Worm (Caenorhabditis elegans) whole organism, L4 larva: ENCODE results near the gene rpb-12.

Experiments
- D1046.2 ChIP-seq: fragments of 200-800 bp; sonication (Bioruptor generic); IDR thresholded peaks from 2 replicates; pipeline ENCODE4 v1.3.6; 2022; ENCODE audit warnings: missing genetic modification characterization, missing compliant biosample characterization
- T20F7.1 ChIP-seq: fragments of 200-800 bp; sonication (Bioruptor generic); optimal IDR thresholded peaks from 2 replicates; lab custom pipeline; 2018; ENCODE audit warnings: mild to moderate bottlenecking, missing genetic modification characterization, missing compliant biosample characterization
- T26A8.4 ChIP-seq: fragments of 200-800 bp; sonication (Bioruptor generic); IDR thresholded peaks from 2 replicates; pipeline ENCODE4 v1.3.6; 2022; ENCODE audit warnings: missing genetic modification characterization, missing compliant biosample characterization
- Y105C5A.15 ChIP-seq: fragments of 200-800 bp; sonication (Bioruptor generic); IDR thresholded peaks from 2 replicates; pipeline ENCODE4 v1.3.6; 2022; ENCODE audit warnings: missing genetic modification characterization, missing compliant biosample characterization
- Y75B8A.6 ChIP-seq: fragments of 200-800 bp; sonication (Bioruptor generic); IDR thresholded peaks from 2 replicates; pipeline ENCODE4 v1.3.6; 2022; ENCODE audit warnings: missing genetic modification reagents, missing genetic modification characterization, missing compliant biosample characterization
- ZK546.5 ChIP-seq, 2 experiments: sonication (generic microtip); optimal IDR thresholded peaks; 2 replicates each; lab custom pipeline; 2017; ENCODE audit warnings: missing biosample characterization in 2 of 2, missing genetic modification characterization in 2 of 2
- aha-1 ChIP-seq: fragments of 150-350 bp; peaks from one replicate; lab custom pipeline; 2014; ENCODE audit warnings: missing biosample characterization, missing genetic modification characterization
- arid-1 ChIP-seq: fragments of 200-800 bp; sonication (Bioruptor generic); conservative IDR thresholded peaks from 2 replicates; pipeline ENCODE4 v1.3.6; 2022; ENCODE audit warnings: missing genetic modification reagents, missing genetic modification characterization, missing compliant biosample characterization
- ceh-44 ChIP-seq: fragments of 200-800 bp; sonication (Bioruptor generic); IDR thresholded peaks from 2 replicates; pipeline ENCODE4 v1.3.6; 2022; ENCODE audit warnings: missing genetic modification reagents, missing genetic modification characterization, missing compliant biosample characterization
- ceh-82 ChIP-seq: sonication (generic microtip); optimal IDR thresholded peaks from 2 replicates; lab custom pipeline; 2017; ENCODE audit warnings: missing biosample characterization, missing genetic modification characterization
- ces-1 ChIP-seq: fragments of 150-350 bp; sonication (generic microtip); optimal IDR thresholded peaks from 4 replicates; lab custom pipeline; 2014; ENCODE audit warnings: missing biosample characterization, missing genetic modification reagents, missing genetic modification characterization
- cey-2 ChIP-seq: sonication (generic microtip); optimal IDR thresholded peaks from 3 replicates; lab custom pipeline; 2017; ENCODE audit warnings: missing genetic modification characterization, mild to moderate bottlenecking, missing compliant biosample characterization, antibody characterized with exemption, borderline replicate concordance; ENCODE audit not compliant: insufficient read depth
- daf-16 ChIP-seq, 3 experiments: sonication (generic microtip); optimal IDR thresholded peaks; 2 replicates each; lab custom pipeline; 2016 to 2017; ENCODE audit warnings: missing genetic modification characterization in 3 of 3, missing genetic modification reagents in 3 of 3, mild to moderate bottlenecking in 2 of 3, missing compliant biosample characterization in 2 of 3, missing biosample characterization in 1 of 3, moderate library complexity in 1 of 3
- daf-19 ChIP-seq: fragments of 200-800 bp; sonication (Bioruptor generic); conservative IDR thresholded peaks from 2 replicates; pipeline ENCODE4 v1.3.6; 2022; ENCODE audit warnings: missing genetic modification characterization, missing compliant biosample characterization
- daf-8 ChIP-seq: fragments of 200-800 bp; sonication (Bioruptor generic); IDR thresholded peaks from 2 replicates; pipeline ENCODE4 v1.3.6; 2022; ENCODE audit warnings: missing genetic modification characterization, missing compliant biosample characterization
- dmd-6 ChIP-seq: fragments of 200-800 bp; sonication (Bioruptor generic); IDR thresholded peaks from 2 replicates; pipeline ENCODE4 v1.3.6; 2022; ENCODE audit warnings: missing genetic modification reagents, missing genetic modification characterization, missing compliant biosample characterization
- dve-1 ChIP-seq: sonication (generic microtip); optimal IDR thresholded peaks from 2 replicates; lab custom pipeline; 2017; ENCODE audit warnings: antibody characterized with exemption, mild to moderate bottlenecking, missing genetic modification characterization, missing compliant biosample characterization; ENCODE audit not compliant: insufficient read depth
- fkh-10 ChIP-seq: fragments of 150-350 bp; optimal IDR thresholded peaks from 2 replicates; lab custom pipeline; 2014; ENCODE audit warnings: missing biosample characterization, missing genetic modification reagents, missing genetic modification characterization
- fos-1 ChIP-seq: fragments of 150-350 bp; optimal IDR thresholded peaks from 2 replicates; lab custom pipeline; 2014; ENCODE audit warnings: missing biosample characterization, missing genetic modification characterization
- hif-1 ChIP-seq, 2 experiments: sonication (generic microtip); optimal IDR thresholded peaks; 2 replicates each; lab custom pipeline; 2016 to 2017; ENCODE audit warnings: missing compliant biosample characterization in 2 of 2, missing genetic modification characterization in 2 of 2, missing genetic modification reagents in 2 of 2, missing genotype in 2 of 2, mild to moderate bottlenecking in 1 of 2
- hlh-11 ChIP-seq: fragments of 200-800 bp; sonication (Bioruptor generic); optimal IDR thresholded peaks from 2 replicates; lab custom pipeline; 2018; ENCODE audit warnings: mild to moderate bottlenecking, missing genetic modification characterization, missing compliant biosample characterization
- lin-38 ChIP-seq: fragments of 200-800 bp; sonication (Bioruptor generic); IDR thresholded peaks from 2 replicates; pipeline ENCODE4 v1.3.6; 2022; ENCODE audit warnings: missing genetic modification reagents, missing genetic modification characterization, missing compliant biosample characterization
- lir-3 ChIP-seq: sonication (generic microtip); optimal IDR thresholded peaks from 2 replicates; lab custom pipeline; 2016; ENCODE audit warnings: mild to moderate bottlenecking, missing genetic modification characterization, missing compliant biosample characterization
- lsy-2 ChIP-seq, 2 experiments: fragments of 150-350 bp in 1 of 2; sonication (generic microtip) in 1 of 2; optimal IDR thresholded peaks; 2 replicates each; lab custom pipeline; 2014 to 2017; ENCODE audit warnings: missing biosample characterization in 2 of 2, missing genetic modification characterization in 2 of 2
- madf-5 ChIP-seq, 2 experiments: fragments of 200-800 bp; sonication (Bioruptor generic); IDR thresholded peaks; 2 replicates each; pipeline ENCODE4 v1.3.6; 2022; ENCODE audit warnings: missing compliant biosample characterization in 2 of 2, missing genetic modification characterization in 2 of 2
- mxl-2 ChIP-seq: fragments of 200-800 bp; sonication (Bioruptor generic); conservative IDR thresholded peaks from 2 replicates; pipeline ENCODE4 v1.3.6; 2022; ENCODE audit warnings: missing genetic modification reagents, missing genetic modification characterization, missing compliant biosample characterization
- nhr-11 ChIP-seq: fragments of 150-350 bp; optimal IDR thresholded peaks from 2 replicates; lab custom pipeline; 2014; ENCODE audit warnings: missing biosample characterization, missing genetic modification characterization
- nhr-28 ChIP-seq: fragments of 150-350 bp; optimal IDR thresholded peaks from 2 replicates; lab custom pipeline; 2014; ENCODE audit warnings: missing biosample characterization, missing genetic modification characterization
- nhr-48 ChIP-seq: sonication (generic microtip); optimal IDR thresholded peaks from 2 replicates; lab custom pipeline; 2016; ENCODE audit warnings: mild to moderate bottlenecking, missing genetic modification characterization, missing compliant biosample characterization
- nhr-76 ChIP-seq: fragments of 150-350 bp; optimal IDR thresholded peaks from 2 replicates; lab custom pipeline; 2014; ENCODE audit warnings: missing biosample characterization, missing genetic modification characterization
- nhr-77 ChIP-seq: fragments of 150-350 bp; optimal IDR thresholded peaks from 2 replicates; lab custom pipeline; 2014; ENCODE audit warnings: missing biosample characterization, missing genetic modification characterization
- php-3 ChIP-seq: fragments of 200-800 bp; sonication (Bioruptor generic); IDR thresholded peaks from 2 replicates; pipeline ENCODE4 v1.3.6; 2022; ENCODE audit warnings: missing genetic modification reagents, missing genetic modification characterization, missing compliant biosample characterization
- pqm-1 ChIP-seq: sonication (generic microtip); optimal IDR thresholded peaks from 2 replicates; lab custom pipeline; 2017; ENCODE audit warnings: missing biosample characterization, missing genetic modification characterization
- sdz-12 ChIP-seq: fragments of 200-800 bp; sonication (Bioruptor generic); optimal IDR thresholded peaks from 2 replicates; lab custom pipeline; 2018; ENCODE audit warnings: mild to moderate bottlenecking, missing genetic modification characterization, missing compliant biosample characterization
- snpc-4 ChIP-seq: fragments of 150-350 bp; optimal IDR thresholded peaks from 2 replicates; lab custom pipeline; 2014; ENCODE audit warnings: missing biosample characterization, missing genetic modification characterization
- spr-3 ChIP-seq: fragments of 200-800 bp; sonication (Bioruptor generic); optimal IDR thresholded peaks from 2 replicates; lab custom pipeline; 2018; ENCODE audit warnings: mild to moderate bottlenecking, missing genetic modification characterization, missing compliant biosample characterization
- tag-97 ChIP-seq: fragments of 200-800 bp; sonication (Bioruptor generic); IDR thresholded peaks from 2 replicates; pipeline ENCODE4 v1.3.6; 2022; ENCODE audit warnings: missing genetic modification characterization, missing compliant biosample characterization
- tra-1 ChIP-seq: fragments of 200-800 bp; sonication (Bioruptor generic); IDR thresholded peaks from 2 replicates; pipeline ENCODE4 v1.3.6; 2022; ENCODE audit warnings: missing genetic modification reagents, missing genetic modification characterization, missing compliant biosample characterization
- unc-130 ChIP-seq: sonication (generic microtip); optimal IDR thresholded peaks from 2 replicates; lab custom pipeline; 2016; ENCODE audit warnings: missing genetic modification reagents, missing genetic modification characterization, missing compliant biosample characterization
- unc-39 ChIP-seq: sonication (generic microtip); optimal IDR thresholded peaks from 2 replicates; lab custom pipeline; 2017; ENCODE audit warnings: missing biosample characterization, missing genetic modification characterization
- vab-7 ChIP-seq: fragments of 200-800 bp; sonication (Bioruptor generic); IDR thresholded peaks from 2 replicates; pipeline ENCODE4 v1.3.6; 2022; ENCODE audit warnings: missing genetic modification reagents, missing genetic modification characterization, missing compliant biosample characterization

rpb-12 gene

ce11 chrIV:9184547-9184946 lies 37.9 kb upstream of the rpb-12 start, which contains the start of gene C07C7.1:
TSS of gene C07C7.1 (plus strand) at chrIV:9184847.
- no peak for TF ChIP-seq hif-1 (tag; optimal IDR thresholded peaks at IDR 0.05; lab: Kevin White, UChicago)
- TF ChIP-seq madf-5 (GFP tag; IDR thresholded peaks at IDR 0.05; lab: Robert Waterston, UW) = no peak
- no peak for TF ChIP-seq dmd-6 (GFP tag; lab: Robert Waterston, UW)
- TF ChIP-seq nhr-76 (tag; lab: Kevin White, UChicago) = no peak
- no peak for TF ChIP-seq daf-8 (GFP tag; lab: Robert Waterston, UW)
- no peak for TF ChIP-seq sdz-12 (GFP tag; lab: Kevin White, UChicago)
- TF ChIP-seq nhr-11 (tag; lab: Kevin White, UChicago) = no peak
- no peak for TF ChIP-seq aha-1 (tag; lab: Kevin White, UChicago)
- TF ChIP-seq ceh-82 (tag; lab: Kevin White, UChicago) = no peak
- TF ChIP-seq D1046.2 (GFP tag; lab: Robert Waterston, UW) = no peak
- no peak for TF ChIP-seq spr-3 (GFP tag; lab: Kevin White, UChicago)
- TF ChIP-seq, all 104 proteins: peak for 0

DNA sequence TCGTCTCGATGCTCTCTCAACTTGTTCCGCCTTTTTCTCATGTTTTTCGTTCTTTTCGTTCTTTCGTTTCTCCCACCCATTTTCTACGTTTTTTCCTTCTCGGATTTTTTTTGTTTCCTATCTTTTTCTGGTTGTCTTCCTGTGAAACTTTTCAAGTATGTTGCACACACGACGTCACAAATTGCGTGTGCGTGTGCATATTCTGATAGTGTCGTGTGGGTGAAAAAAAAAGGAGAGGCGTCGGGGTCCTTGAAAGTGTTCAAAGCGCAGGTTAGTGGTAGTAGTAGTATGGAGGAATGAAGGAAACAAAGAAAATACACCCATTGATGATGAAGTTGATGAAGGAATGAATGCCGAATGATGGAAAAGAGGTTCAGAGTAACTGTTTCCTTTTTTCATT lies 23.1 kb upstream of the rpb-12 start:
- peak; percentile 75 for TF ChIP-seq fkh-10 (GFP tag; lab: Kevin White, UChicago)
- TF ChIP-seq pqm-1 (tag; lab: Kevin White, UChicago) = no peak
- TF ChIP-seq D1046.2 (GFP tag; lab: Robert Waterston, UW) = no peak

- TF ChIP-seq tag-97 (no peak), pqm-1 (tag; lab: Kevin White, UChicago) (peak; percentile 31), php-3 (GFP tag; lab: Robert Waterston, UW) (peak; percentile 97), daf-16 (GFP tag; optimal IDR thresholded peaks at IDR 0.05; lab: Kevin White, UChicago) (no peak), daf-16 (tag; optimal IDR thresholded peaks at IDR 0.05; lab: Kevin White, UChicago) (peak; percentile 53)
- TF ChIP-seq, all 104 proteins: peak for 3
Observed at ce11 chrIV:9165681-9166080, 19.0 kb upstream of the rpb-12 start, which contains the start of gene C07C7.3. TSS of gene C07C7.3 (plus strand) at chrIV:9166051.

ce11 chrIV:9165027-9165426 lies 18.4 kb upstream of the rpb-12 start, which contains the start of gene pcp-2:
TSS of gene pcp-2 (minus strand) at chrIV:9165127.
- TF ChIP-seq fos-1 (tag; lab: Kevin White, UChicago) (no peak), T26A8.4 (no peak), daf-19 (GFP tag; lab: Robert Waterston, UW) (no peak)

- TF ChIP-seq vab-7 (GFP tag; lab: Robert Waterston, UW) = no peak
- no peak for TF ChIP-seq T20F7.1
- TF ChIP-seq nhr-77 (tag; lab: Kevin White, UChicago) = peak; percentile 57
- peak; percentile 79 for TF ChIP-seq hlh-11
- TF ChIP-seq dve-1 (tag; lab: Kevin White, UChicago) = no peak
- TF ChIP-seq daf-16 (GFP tag; optimal IDR thresholded peaks at IDR 0.05; lab: Kevin White, UChicago) = no peak
- peak; percentile 93 for TF ChIP-seq daf-16 (tag; optimal IDR thresholded peaks at IDR 0.05; lab: Kevin White, UChicago)
- no peak for TF ChIP-seq fos-1 (tag; lab: Kevin White, UChicago)
- TF ChIP-seq pqm-1 (tag; lab: Kevin White, UChicago) = peak; percentile 96
- no peak for TF ChIP-seq snpc-4 (tag; lab: Kevin White, UChicago)
- peak; percentile 84 for TF ChIP-seq php-3 (GFP tag; lab: Robert Waterston, UW)
- no peak for TF ChIP-seq Y75B8A.6 (GFP tag; lab: Robert Waterston, UW)
- no peak for TF ChIP-seq unc-130 (GFP tag; lab: Kevin White, UChicago)
- no peak for TF ChIP-seq Y105C5A.15 (GFP tag; lab: Robert Waterston, UW)
- no peak for TF ChIP-seq cey-2 (tag; lab: Kevin White, UChicago)
- no peak for TF ChIP-seq mxl-2 (GFP tag; lab: Robert Waterston, UW)
- TF ChIP-seq arid-1 (GFP tag; lab: Robert Waterston, UW) = no peak
- no peak for TF ChIP-seq ZK546.5 (tag; optimal IDR thresholded peaks at IDR 0.05; lab: Kevin White, UChicago)
- TF ChIP-seq ces-1 (GFP tag; lab: Kevin White, UChicago) = no peak
- peak; percentile 96 for TF ChIP-seq dmd-6 (GFP tag; lab: Robert Waterston, UW)
- TF ChIP-seq lin-38 = no peak
- no peak for TF ChIP-seq lir-3 (tag; lab: Kevin White, UChicago)
- no peak for TF ChIP-seq unc-39 (tag; lab: Kevin White, UChicago)
- TF ChIP-seq lsy-2 (tag; optimal IDR thresholded peaks at IDR 0.05; lab: Kevin White, UChicago) = no peak
- TF ChIP-seq nhr-28 (tag; lab: Kevin White, UChicago) = peak; percentile 79
- TF ChIP-seq ceh-44 = no peak
- TF ChIP-seq tra-1 (GFP tag; lab: Robert Waterston, UW) = peak; percentile 54; the same call in 1 of the 2 replicates
- no peak for TF ChIP-seq nhr-48
- TF ChIP-seq, all 104 proteins: peak for 8
Observed at ce11 chrIV:9159863-9160262, 13.2 kb upstream of the rpb-12 start.
